Fruit fly (Drosophila melanogaster) whole organism, prepupa: Measurements from ENCODE around the gene SecCl.

Source experiments
- CG3032 ChIP-seq: fragments of 200-800 bp; optimal IDR thresholded peaks from 2 replicates; lab custom pipeline; 2019; ENCODE audit warnings: missing biosample characterization, mild to moderate bottlenecking, missing genetic modification characterization, moderate library complexity
- esn ChIP-seq: fragments of 200-800 bp; sonication (Bioruptor generic); optimal IDR thresholded peaks from 2 replicates; lab custom pipeline; 2016; ENCODE audit warnings: missing biosample characterization, mild to moderate bottlenecking, missing genetic modification characterization, moderate library complexity
- fd59A ChIP-seq: fragments of 200-800 bp; sonication (Bioruptor generic); optimal IDR thresholded peaks from 2 replicates; lab custom pipeline; 2017; ENCODE audit warnings: missing biosample characterization, mild to moderate bottlenecking, missing genetic modification characterization, missing genetic modification reagents
- fd85E ChIP-seq: fragments of 200-800 bp; sonication (Bioruptor generic); optimal IDR thresholded peaks from 3 replicates; lab custom pipeline; 2016; ENCODE audit warnings: missing biosample characterization, missing genetic modification characterization
- ss ChIP-seq, 2 experiments: fragments of 200-800 bp; sonication (Bioruptor generic); optimal IDR thresholded peaks; 2 replicates in 1 of 2; 3 replicates in 1 of 2; lab custom pipeline; 2017 to 2018; ENCODE audit warnings: mild to moderate bottlenecking in 2 of 2, missing biosample characterization in 2 of 2, missing genetic modification characterization in 2 of 2, moderate library complexity in 1 of 2

dm6 chr3L:17478826-17479225 is 8.9 kb downstream of the SecCl start, which contains the start of the genes CG13733 and qjt:
- no peak for TF ChIP-seq ss (GFP tag; optimal IDR thresholded peaks at IDR 0.05; lab: Kevin White, UChicago)
- no peak for TF ChIP-seq fd85E
- TF ChIP-seq fd59A (GFP tag; lab: Kevin White, UChicago) = no peak
- TF ChIP-seq CG3032 (tag; lab: Kevin White, UChicago) = no peak
- TF ChIP-seq esn (GFP tag; lab: Kevin White, UChicago) = no peak
